Fruit fly (Drosophila melanogaster) whole organism, embryonic: Measurements from ENCODE around the gene SrpRbeta.
A peak's percentile ranks its signal among the peaks of the same experiment; 100 is the strongest.

Source experiments
- Atf-2 ChIP-seq: fragments of 200-800 bp; sonication (Bioruptor generic); optimal IDR thresholded peaks from 2 replicates; lab custom pipeline; 2016; ENCODE audit warnings: missing biosample characterization, missing genetic modification characterization
- B-H2 ChIP-seq: fragments of 200-800 bp; sonication (Bioruptor generic); optimal IDR thresholded peaks from 2 replicates; lab custom pipeline; 2018; ENCODE audit warnings: missing biosample characterization, mild to moderate bottlenecking, missing genetic modification characterization
- CG10979 ChIP-seq: fragments of 200-800 bp; sonication (Bioruptor generic); optimal IDR thresholded peaks from 2 replicates; lab custom pipeline; 2018; ENCODE audit warnings: missing biosample characterization, mild to moderate bottlenecking, missing genetic modification characterization, moderate library complexity
- CG11504 ChIP-seq: fragments of 200-800 bp; sonication (Bioruptor generic); optimal IDR thresholded peaks from 3 replicates; lab custom pipeline; 2019; ENCODE audit warnings: missing biosample characterization, mild to moderate bottlenecking, missing genetic modification characterization, moderate library complexity
- CG11723 ChIP-seq: fragments of 200-800 bp; sonication (Bioruptor generic); optimal IDR thresholded peaks from 2 replicates; lab custom pipeline; 2017; ENCODE audit warnings: missing biosample characterization, mild to moderate bottlenecking, missing genetic modification characterization
- CG12659 ChIP-seq: fragments of 200-800 bp; sonication (Bioruptor generic); optimal IDR thresholded peaks from 3 replicates; lab custom pipeline; 2017; ENCODE audit warnings: mild to moderate bottlenecking, missing biosample characterization, missing genetic modification reagents, missing genetic modification characterization
- CG12942 ChIP-seq: fragments of 200-800 bp; sonication (Bioruptor generic); optimal IDR thresholded peaks from 3 replicates; lab custom pipeline; 2016; ENCODE audit warnings: missing biosample characterization, missing genetic modification characterization
- CG15073 ChIP-seq: fragments of 200-800 bp; sonication (Bioruptor generic); optimal IDR thresholded peaks from 2 replicates; lab custom pipeline; 2016; ENCODE audit warnings: missing biosample characterization, missing genetic modification characterization
- CG16813 ChIP-seq: fragments of 200-800 bp; sonication (Bioruptor generic); IDR thresholded peaks from 3 replicates; pipeline ENCODE4 v1.3.6; 2022; ENCODE audit warnings: missing biosample characterization, missing genetic modification characterization; ENCODE audit not compliant: partially characterized antibody
- CG17186 ChIP-seq: fragments of 200-800 bp; sonication (Bioruptor generic); optimal IDR thresholded peaks from 3 replicates; lab custom pipeline; 2017; ENCODE audit warnings: missing biosample characterization, missing genetic modification reagents, missing genetic modification characterization
- CG17359 ChIP-seq: fragments of 200-800 bp; sonication (Bioruptor generic); optimal IDR thresholded peaks from 3 replicates; lab custom pipeline; 2018; ENCODE audit warnings: missing biosample characterization, mild to moderate bottlenecking, missing genetic modification characterization, moderate library complexity
- CG31388 ChIP-seq: fragments of 200-800 bp; sonication (Bioruptor generic); optimal IDR thresholded peaks from 2 replicates; lab custom pipeline; 2016; ENCODE audit warnings: missing biosample characterization, missing genetic modification characterization
- CG3726 ChIP-seq: fragments of 200-800 bp; sonication (Bioruptor generic); IDR thresholded peaks from 3 replicates; pipeline ENCODE4, ENCODE4 v1.3.6; 2022; ENCODE audit warnings: missing biosample characterization, missing genetic modification characterization
- CG3838 ChIP-seq: fragments of 200-800 bp; sonication (Bioruptor generic); optimal IDR thresholded peaks from 3 replicates; lab custom pipeline; 2016; ENCODE audit warnings: missing biosample characterization, missing genetic modification characterization
- CG4360 ChIP-seq: fragments of 200-800 bp; sonication (Bioruptor generic); IDR thresholded peaks from 2 replicates; pipeline ENCODE4 v1.3.6; 2022; ENCODE audit warnings: missing biosample characterization, missing genetic modification characterization
- CG7271 ChIP-seq: fragments of 200-800 bp; sonication (Bioruptor generic); optimal IDR thresholded peaks from 2 replicates; lab custom pipeline; 2018; ENCODE audit warnings: missing biosample characterization, mild to moderate bottlenecking, missing genetic modification characterization, moderate library complexity
- CG8478 ChIP-seq: fragments of >200 bp; optimal IDR thresholded peaks from 2 replicates; lab custom pipeline; 2018
- CkIIα-i1 ChIP-seq: fragments of 200-800 bp; sonication (Bioruptor generic); IDR thresholded peaks from 2 replicates; pipeline ENCODE4 v1.3.6; 2022; ENCODE audit warnings: missing biosample characterization, missing genetic modification characterization
- Hand ChIP-seq: fragments of 200-800 bp; sonication (Bioruptor generic); optimal IDR thresholded peaks from 2 replicates; lab custom pipeline; 2017; ENCODE audit warnings: mild to moderate bottlenecking, missing biosample characterization, missing genetic modification reagents, missing genetic modification characterization
- Max ChIP-seq: fragments of 200-800 bp; sonication (Bioruptor generic); optimal IDR thresholded peaks from 2 replicates; lab custom pipeline; 2016; ENCODE audit warnings: missing biosample characterization, mild to moderate bottlenecking, missing genetic modification characterization
- NFAT ChIP-seq: fragments of 200-800 bp; sonication (Bioruptor generic); IDR thresholded peaks from 2 replicates; pipeline ENCODE4 v1.3.6; 2022; ENCODE audit warnings: missing biosample characterization, missing genetic modification characterization
- Opbp ChIP-seq: fragments of 200-800 bp; sonication (Bioruptor generic); IDR thresholded peaks from 3 replicates; pipeline ENCODE4 v1.3.6; 2022; ENCODE audit warnings: missing biosample characterization, missing genetic modification characterization; ENCODE audit not compliant: partially characterized antibody
- Rx ChIP-seq: fragments of 200-800 bp; sonication (Bioruptor generic); IDR thresholded peaks from 2 replicates; pipeline ENCODE4 v1.3.6; 2022; ENCODE audit warnings: missing biosample characterization, missing genetic modification characterization
- Scr ChIP-seq: fragments of 200-800 bp; sonication (Bioruptor generic); IDR thresholded peaks from 2 replicates; pipeline ENCODE4 v1.3.6; 2022; ENCODE audit warnings: missing biosample characterization, missing genetic modification characterization; ENCODE audit not compliant: partially characterized antibody
- ac ChIP-seq: fragments of 200-800 bp; sonication (Bioruptor generic); optimal IDR thresholded peaks from 3 replicates; lab custom pipeline; 2017; ENCODE audit warnings: missing biosample characterization, mild to moderate bottlenecking, missing genetic modification characterization
- chinmo ChIP-seq: fragments of 200-800 bp; sonication (Bioruptor generic); IDR thresholded peaks from 4 replicates; pipeline ENCODE4 v1.3.6; 2022; ENCODE audit warnings: missing biosample characterization, missing genetic modification characterization; ENCODE audit not compliant: partially characterized antibody
- da ChIP-seq: fragments of 200-800 bp; sonication (Bioruptor generic); optimal IDR thresholded peaks from 2 replicates; lab custom pipeline; 2016; ENCODE audit warnings: missing biosample characterization, missing genetic modification characterization
- dmrt99B ChIP-seq: fragments of 200-800 bp; sonication (Bioruptor generic); optimal IDR thresholded peaks from 2 replicates; lab custom pipeline; 2018; ENCODE audit warnings: missing biosample characterization, mild to moderate bottlenecking, missing genetic modification characterization, moderate library complexity
- fd3F ChIP-seq: fragments of 200-800 bp; sonication (Bioruptor generic); optimal IDR thresholded peaks from 2 replicates; lab custom pipeline; 2018; ENCODE audit warnings: missing biosample characterization, mild to moderate bottlenecking, missing genetic modification characterization, moderate library complexity
- fru ChIP-seq: fragments of >200 bp; optimal IDR thresholded peaks from 2 replicates; lab custom pipeline; 2017
- ftz-f1 ChIP-seq: fragments of 200-800 bp; sonication (Bioruptor generic); optimal IDR thresholded peaks from 2 replicates; lab custom pipeline; 2016; ENCODE audit warnings: missing biosample characterization, missing genetic modification characterization
- lilli ChIP-seq: fragments of 200-800 bp; sonication (Bioruptor generic); optimal IDR thresholded peaks from 3 replicates; lab custom pipeline; 2016; ENCODE audit warnings: missing biosample characterization, missing genetic modification characterization
- luna ChIP-seq: fragments of 200-800 bp; sonication (Bioruptor generic); optimal IDR thresholded peaks from 2 replicates; lab custom pipeline; 2016; ENCODE audit warnings: missing biosample characterization, missing genetic modification characterization
- maf-S ChIP-seq: fragments of 200-800 bp; sonication (Bioruptor generic); optimal IDR thresholded peaks from 2 replicates; lab custom pipeline; 2016; ENCODE audit warnings: missing biosample characterization, missing genetic modification characterization
- pan ChIP-seq, 4 experiments: fragments of >200 bp in 3 of 4; fragments of 200-800 bp in 1 of 4; sonication (Bioruptor generic) in 1 of 4; optimal IDR thresholded peaks in 3 of 4; IDR thresholded peaks in 1 of 4; 2 replicates each; pipeline versions ENCODE4 v1.3.6 to Lab custom; 2017 to 2022; ENCODE audit warnings: missing biosample characterization in 2 of 4, missing genetic modification characterization in 2 of 4, mixed read lengths in 1 of 4
- phol ChIP-seq: fragments of 200-800 bp; sonication (Bioruptor generic); optimal IDR thresholded peaks from 3 replicates; lab custom pipeline; 2018; ENCODE audit warnings: missing biosample characterization, mild to moderate bottlenecking, missing genetic modification characterization, moderate library complexity
- prd ChIP-seq, 3 experiments: fragments of >200 bp in 2 of 3; fragments of 200-800 bp in 1 of 3; sonication (Bioruptor generic) in 1 of 3; optimal IDR thresholded peaks in 2 of 3; IDR thresholded peaks in 1 of 3; 2 replicates in 2 of 3; 3 replicates in 1 of 3; pipeline versions ENCODE4 v1.3.6 to Lab custom; 2017 to 2022; ENCODE audit warnings: missing biosample characterization in 1 of 3, missing genetic modification characterization in 1 of 3
- rib ChIP-seq: fragments of 200-800 bp; sonication (Bioruptor generic); IDR thresholded peaks from 2 replicates; pipeline ENCODE4 v1.3.6; 2022; ENCODE audit warnings: missing biosample characterization, missing genetic modification characterization
- salm ChIP-seq: fragments of 200-800 bp; sonication (Bioruptor generic); optimal IDR thresholded peaks from 2 replicates; lab custom pipeline; 2018; ENCODE audit warnings: missing biosample characterization, mild to moderate bottlenecking, missing genetic modification characterization
- sc ChIP-seq, 3 experiments: fragments of >200 bp in 2 of 3; fragments of 200-800 bp in 1 of 3; sonication (Bioruptor generic) in 1 of 3; optimal IDR thresholded peaks; 2 replicates in 2 of 3; 3 replicates in 1 of 3; lab custom pipeline; 2017; ENCODE audit warnings: mild to moderate bottlenecking in 1 of 3, missing biosample characterization in 1 of 3, missing genetic modification characterization in 1 of 3, missing genetic modification reagents in 1 of 3
- scrt ChIP-seq: fragments of 200-800 bp; sonication (Bioruptor generic); optimal IDR thresholded peaks from 2 replicates; lab custom pipeline; 2018; ENCODE audit warnings: missing biosample characterization, mild to moderate bottlenecking, missing genetic modification characterization, moderate library complexity
- sima ChIP-seq: fragments of 200-800 bp; sonication (Bioruptor generic); optimal IDR thresholded peaks from 2 replicates; lab custom pipeline; 2016; ENCODE audit warnings: missing biosample characterization, missing genetic modification characterization
- tap ChIP-seq: fragments of 200-800 bp; optimal IDR thresholded peaks from 3 replicates; lab custom pipeline; 2019; ENCODE audit warnings: missing biosample characterization, mild to moderate bottlenecking, missing genetic modification characterization, moderate library complexity
- tgo ChIP-seq: fragments of 200-800 bp; sonication (Bioruptor generic); IDR thresholded peaks from 3 replicates; pipeline ENCODE4 v1.3.6; 2022; ENCODE audit warnings: missing biosample characterization, missing genetic modification characterization
- tna ChIP-seq: fragments of 200-800 bp; sonication (Bioruptor generic); IDR thresholded peaks from 2 replicates; pipeline ENCODE4 v1.3.6; 2022; ENCODE audit warnings: missing biosample characterization, missing genetic modification characterization; ENCODE audit not compliant: partially characterized antibody
- tup ChIP-seq: fragments of 200-800 bp; sonication (Bioruptor generic); optimal IDR thresholded peaks from 2 replicates; lab custom pipeline; 2016; ENCODE audit warnings: missing biosample characterization, mild to moderate bottlenecking, missing genetic modification characterization, moderate library complexity

SrpRbeta gene

dm6 chr3L:8749676-8750654, 29.9 kb upstream of the SrpRbeta start, which contains the start of gene CG13306 (continued):
- no peak for TF ChIP-seq tup (GFP tag; lab: Kevin White, UChicago)
- no peak for TF ChIP-seq tna (GFP tag; lab: Robert Waterston, UW)
- TF ChIP-seq CG16813 (GFP tag; lab: Robert Waterston, UW), result 0 out of 3 replicates have a peak, but pooled peaks have one; percentile 28
- TF ChIP-seq NFAT (GFP tag; lab: Robert Waterston, UW), result peak; percentile 39; the same call in 1 of the 2 replicates
- no peak for TF ChIP-seq pan (optimal IDR thresholded peaks at IDR 0.05; lab: Kevin White, UChicago)
- TF ChIP-seq pan (GFP tag; optimal IDR thresholded peaks at IDR 0.05 in 1 of 2, IDR thresholded peaks at IDR 0.05 in 1 of 2), result peak in 1 of 2 experiments; percentile 57
- TF ChIP-seq CG17359 (tag; lab: Kevin White, UChicago), result no peak
- peak; percentile 1 for TF ChIP-seq CG11504 (tag; lab: Kevin White, UChicago)
- TF ChIP-seq B-H2 (GFP tag; lab: Kevin White, UChicago), result no peak
- TF ChIP-seq CG12659, result no peak
- TF ChIP-seq salm (tag; lab: Kevin White, UChicago), result no peak
- TF ChIP-seq tgo (GFP tag; lab: Robert Waterston, UW), result no peak; the same call in 2 of the 3 replicates
- no peak for TF ChIP-seq fru (lab: Kevin White, UChicago)
- no peak for TF ChIP-seq CG15073
- TF ChIP-seq Scr, result no peak
- no peak for TF ChIP-seq rib (GFP tag; lab: Robert Waterston, UW)
- TF ChIP-seq CG11723 (GFP tag; lab: Kevin White, UChicago), result no peak
- TF ChIP-seq CG10979 (tag; lab: Kevin White, UChicago), result no peak
- TF ChIP-seq CG3838 (GFP tag; lab: Kevin White, UChicago), result no peak
- no peak for TF ChIP-seq da (GFP tag; lab: Kevin White, UChicago)
- TF ChIP-seq CG7271 (tag; lab: Kevin White, UChicago), result no peak
- no peak for TF ChIP-seq Atf-2
- no peak for TF ChIP-seq prd (optimal IDR thresholded peaks at IDR 0.05; lab: Kevin White, UChicago)
- TF ChIP-seq prd (GFP tag; IDR thresholded peaks at IDR 0.05; lab: Robert Waterston, UW), result 0 out of 3 replicates have a peak, but pooled peaks have one; percentile 32
- no peak for TF ChIP-seq ac (GFP tag; lab: Kevin White, UChicago)
- TF ChIP-seq CG12942 (GFP tag; lab: Kevin White, UChicago), result no peak
- no peak for TF ChIP-seq luna (GFP tag; lab: Kevin White, UChicago)
- no peak for TF ChIP-seq lilli (GFP tag; lab: Kevin White, UChicago)
- no peak for TF ChIP-seq CG3726 (GFP tag; lab: Robert Waterston, UW)
- no peak for TF ChIP-seq CkIIα-i1 (GFP tag; lab: Robert Waterston, UW)
- no peak for TF ChIP-seq Opbp (GFP tag; lab: Robert Waterston, UW)
- TF ChIP-seq sima (GFP tag; lab: Kevin White, UChicago), result no peak
- no peak for TF ChIP-seq tap
- peak; percentile 34; the same call in 1 of the 2 replicates for TF ChIP-seq Rx (GFP tag; lab: Robert Waterston, UW)
- TF ChIP-seq CG17186 (GFP tag; lab: Kevin White, UChicago), result no peak
- TF ChIP-seq chinmo, result 0 out of 4 replicates have a peak, but pooled peaks have one; percentile 43
- no peak for TF ChIP-seq scrt (GFP tag; lab: Kevin White, UChicago)
- TF ChIP-seq Hand (GFP tag; lab: Kevin White, UChicago), result no peak
- no peak for TF ChIP-seq Max (GFP tag; lab: Kevin White, UChicago)
- TF ChIP-seq dmrt99B (tag; lab: Kevin White, UChicago), result peak; percentile 42
- no peak for TF ChIP-seq ftz-f1 (GFP tag; lab: Kevin White, UChicago)
- TF ChIP-seq CG8478 (lab: Kevin White, UChicago), result no peak
- no peak for TF ChIP-seq phol (tag; lab: Kevin White, UChicago)
- no peak for TF ChIP-seq CG31388 (GFP tag; lab: Kevin White, UChicago)
- no peak for TF ChIP-seq maf-S (GFP tag; lab: Kevin White, UChicago)
- TF ChIP-seq fd3F (GFP tag; lab: Kevin White, UChicago), result no peak
- TF ChIP-seq CG4360, result no peak
- TF ChIP-seq sc (optimal IDR thresholded peaks at IDR 0.05; lab: Kevin White, UChicago), result no peak
- no peak for TF ChIP-seq sc (GFP tag; optimal IDR thresholded peaks at IDR 0.05; lab: Kevin White, UChicago)
